Fruit fly (Drosophila melanogaster) S2 (cell line): ENCODE measurements around the gene CG5346.

ENCODE experiments used
- CG8478 ChIP-seq: fragments of >200 bp; optimal IDR thresholded peaks from 2 replicates; lab custom pipeline; 2018
- CTCF ChIP-seq, 2 experiments: fragments of >200 bp; optimal IDR thresholded peaks; 2 replicates each; lab custom pipeline; 2018

DNA sequence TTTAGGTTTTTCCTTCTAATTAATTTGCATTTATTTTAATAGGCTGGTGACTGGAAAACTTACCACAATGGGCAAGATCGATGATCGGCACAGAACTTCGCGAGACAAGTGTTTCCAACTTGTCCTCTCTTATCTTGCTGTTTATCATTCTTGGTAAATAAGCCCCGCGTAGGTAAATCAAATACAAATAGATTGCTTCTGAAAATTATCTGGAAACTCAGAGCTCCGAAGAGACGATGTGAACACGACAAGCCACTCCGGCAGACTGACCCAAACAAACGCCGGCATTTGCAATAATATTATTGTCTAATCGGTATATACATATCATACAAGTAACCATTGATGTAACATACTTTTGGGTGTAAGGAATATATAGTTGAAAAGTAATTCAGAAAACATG lies 1.8 kb upstream of the CG5346 start, which contains the start of gene CG33099:
- no peak for TF ChIP-seq CG8478 (lab: Kevin White, UChicago)
- no peak for TF ChIP-seq CTCF (optimal IDR thresholded peaks at IDR 0.05; lab: Kevin White, UChicago)
